Fruit fly (Drosophila melanogaster) whole organism, prepupa: ENCODE data around the gene CG10750.

Source experiments
- CG10631 ChIP-seq: fragments of 200-800 bp; sonication (Bioruptor generic); optimal IDR thresholded peaks from 2 replicates; lab custom pipeline; 2016; ENCODE audit warnings: missing biosample characterization, missing genetic modification characterization
- CG11294 ChIP-seq: fragments of 200-800 bp; sonication (Bioruptor generic); IDR thresholded peaks from 2 replicates; pipeline ENCODE4 v1.3.6; 2022; ENCODE audit warnings: missing biosample characterization, missing genetic modification characterization
- CG11762 ChIP-seq: fragments of 200-800 bp; sonication (Bioruptor generic); optimal IDR thresholded peaks from 3 replicates; lab custom pipeline; 2016; ENCODE audit warnings: missing biosample characterization, missing genetic modification characterization; ENCODE audit not compliant: insufficient read depth
- CG11902 ChIP-seq: fragments of 200-800 bp; sonication (Bioruptor generic); optimal IDR thresholded peaks from 3 replicates; lab custom pipeline; 2016; ENCODE audit warnings: missing biosample characterization, missing genetic modification characterization
- CG15336 ChIP-seq: fragments of 200-800 bp; sonication (Bioruptor generic); IDR thresholded peaks from 2 replicates; pipeline ENCODE4 v1.3.6; 2022; ENCODE audit warnings: missing biosample characterization, missing genetic modification characterization
- CG1621 ChIP-seq: fragments of 200-800 bp; sonication (Bioruptor generic); optimal IDR thresholded peaks from 3 replicates; lab custom pipeline; 2018; ENCODE audit warnings: missing biosample characterization, mild to moderate bottlenecking, missing genetic modification characterization
- CG3032 ChIP-seq: fragments of 200-800 bp; optimal IDR thresholded peaks from 2 replicates; lab custom pipeline; 2019; ENCODE audit warnings: missing biosample characterization, mild to moderate bottlenecking, missing genetic modification characterization, moderate library complexity
- CG32006 ChIP-seq: fragments of 200-800 bp; sonication (Bioruptor generic); optimal IDR thresholded peaks from 3 replicates; lab custom pipeline; 2017; ENCODE audit warnings: missing biosample characterization, mild to moderate bottlenecking, missing genetic modification characterization
- CG34406 ChIP-seq: fragments of 200-800 bp; sonication (Bioruptor generic); optimal IDR thresholded peaks from 3 replicates; lab custom pipeline; 2016; ENCODE audit warnings: missing biosample characterization, missing genetic modification characterization
- CG3919 ChIP-seq: fragments of 200-800 bp; sonication (Bioruptor generic); optimal IDR thresholded peaks from 3 replicates; lab custom pipeline; 2016; ENCODE audit warnings: missing biosample characterization, missing genetic modification characterization
- CG4318 ChIP-seq: fragments of 200-800 bp; sonication (Bioruptor generic); optimal IDR thresholded peaks from 3 replicates; lab custom pipeline; 2017; ENCODE audit warnings: missing biosample characterization, mild to moderate bottlenecking, missing genetic modification characterization
- CG6163 ChIP-seq: fragments of 200-800 bp; sonication (Bioruptor generic); IDR thresholded peaks from 3 replicates; pipeline ENCODE4 v1.3.6; 2022; ENCODE audit warnings: missing biosample characterization, missing genetic modification characterization
- CG6276 ChIP-seq: fragments of 200-800 bp; sonication (Bioruptor generic); optimal IDR thresholded peaks from 2 replicates; lab custom pipeline; 2017; ENCODE audit warnings: missing biosample characterization, mild to moderate bottlenecking, missing genetic modification characterization
- CG6792 ChIP-seq: fragments of 200-800 bp; sonication (Bioruptor generic); optimal IDR thresholded peaks from 3 replicates; lab custom pipeline; 2016; ENCODE audit warnings: missing biosample characterization, missing genetic modification characterization
- CG6808 ChIP-seq: fragments of 200-800 bp; sonication (Bioruptor generic); optimal IDR thresholded peaks from 3 replicates; lab custom pipeline; 2017; ENCODE audit warnings: missing biosample characterization, missing genetic modification characterization, mild to moderate bottlenecking, moderate library complexity, missing genetic modification reagents
- CG6854 ChIP-seq: fragments of 200-800 bp; sonication (Bioruptor generic); optimal IDR thresholded peaks from 2 replicates; lab custom pipeline; 2017; ENCODE audit warnings: missing biosample characterization, mild to moderate bottlenecking, missing genetic modification characterization
- CG7368 ChIP-seq: fragments of 200-800 bp; sonication (Bioruptor generic); optimal IDR thresholded peaks from 3 replicates; lab custom pipeline; 2016; ENCODE audit warnings: missing biosample characterization, missing genetic modification characterization
- CG8119 ChIP-seq: fragments of 200-800 bp; sonication (Bioruptor generic); IDR thresholded peaks from 3 replicates; pipeline ENCODE4 v1.3.6; 2022; ENCODE audit warnings: missing biosample characterization, missing genetic modification characterization
- CG8319 ChIP-seq: fragments of 200-800 bp; sonication (Bioruptor generic); optimal IDR thresholded peaks from 3 replicates; lab custom pipeline; 2016; ENCODE audit warnings: missing biosample characterization, missing genetic modification characterization
- CG8632 ChIP-seq: fragments of 200-800 bp; sonication (Bioruptor generic); optimal IDR thresholded peaks from 3 replicates; lab custom pipeline; 2016; ENCODE audit warnings: missing biosample characterization, missing genetic modification characterization
- CG9139 ChIP-seq: fragments of 200-800 bp; sonication (Bioruptor generic); optimal IDR thresholded peaks from 3 replicates; lab custom pipeline; 2017; ENCODE audit warnings: missing biosample characterization, mild to moderate bottlenecking, missing genetic modification characterization
- Eip75B ChIP-seq: fragments of 200-800 bp; sonication (Bioruptor generic); optimal IDR thresholded peaks from 3 replicates; lab custom pipeline; 2016; ENCODE audit warnings: missing biosample characterization, missing genetic modification characterization
- Eip78C ChIP-seq: fragments of 200-800 bp; sonication (Bioruptor generic); peaks from one replicate; lab custom pipeline; 2016; ENCODE audit warnings: missing biosample characterization, missing genetic modification characterization
- Eip93F ChIP-seq: fragments of 200-800 bp; sonication (Bioruptor generic); optimal IDR thresholded peaks from 2 replicates; lab custom pipeline; 2016; ENCODE audit warnings: missing biosample characterization, mild to moderate bottlenecking, missing genetic modification characterization
- Ets21C ChIP-seq: fragments of 200-800 bp; sonication (Bioruptor generic); optimal IDR thresholded peaks from 3 replicates; lab custom pipeline; 2016; ENCODE audit warnings: missing biosample characterization, missing genetic modification characterization
- Ets96B ChIP-seq: fragments of 200-800 bp; optimal IDR thresholded peaks from 2 replicates; lab custom pipeline; 2019; ENCODE audit warnings: missing biosample characterization, mild to moderate bottlenecking, missing genetic modification characterization, moderate library complexity
- Gug ChIP-seq: fragments of 200-800 bp; sonication (Bioruptor generic); IDR thresholded peaks from 2 replicates; pipeline ENCODE4 v1.3.6; 2022; ENCODE audit warnings: missing biosample characterization, missing genetic modification characterization
- Hr38 ChIP-seq: sonication (Bioruptor generic); optimal IDR thresholded peaks from 2 replicates; lab custom pipeline; 2016; ENCODE audit warnings: missing biosample characterization, missing genetic modification characterization
- Hr39 ChIP-seq: fragments of 200-800 bp; sonication (Bioruptor generic); optimal IDR thresholded peaks from 2 replicates; lab custom pipeline; 2016; ENCODE audit warnings: missing biosample characterization, missing genetic modification characterization
- Hr4 ChIP-seq: fragments of 200-800 bp; sonication (Bioruptor generic); optimal IDR thresholded peaks from 3 replicates; lab custom pipeline; 2016; ENCODE audit warnings: missing biosample characterization, missing genetic modification characterization
- Lpt ChIP-seq: fragments of 200-800 bp; sonication (Bioruptor generic); optimal IDR thresholded peaks from 3 replicates; lab custom pipeline; 2016; ENCODE audit warnings: missing biosample characterization, missing genetic modification characterization
- Met ChIP-seq: fragments of 200-800 bp; sonication (Bioruptor generic); optimal IDR thresholded peaks from 3 replicates; lab custom pipeline; 2016; ENCODE audit warnings: missing biosample characterization, missing genetic modification characterization
- OdsH ChIP-seq: fragments of 200-800 bp; sonication (Bioruptor generic); optimal IDR thresholded peaks from 3 replicates; lab custom pipeline; 2016; ENCODE audit warnings: missing biosample characterization, missing genetic modification characterization
- Smox ChIP-seq: fragments of 200-800 bp; sonication (Bioruptor generic); optimal IDR thresholded peaks from 3 replicates; lab custom pipeline; 2016; ENCODE audit warnings: missing biosample characterization, missing genetic modification characterization
- Sox102F ChIP-seq: fragments of 200-800 bp; sonication (Bioruptor generic); optimal IDR thresholded peaks from 2 replicates; lab custom pipeline; 2016; ENCODE audit warnings: missing biosample characterization, mild to moderate bottlenecking, missing genetic modification characterization
- Sox14 ChIP-seq: fragments of 200-800 bp; sonication (Bioruptor generic); optimal IDR thresholded peaks from 3 replicates; lab custom pipeline; 2016; ENCODE audit warnings: missing biosample characterization, missing genetic modification characterization
- Sox15 ChIP-seq: fragments of 200-800 bp; sonication (Bioruptor generic); optimal IDR thresholded peaks from 3 replicates; lab custom pipeline; 2016; ENCODE audit warnings: missing biosample characterization, missing genetic modification characterization
- achi ChIP-seq: fragments of 200-800 bp; sonication (Bioruptor generic); optimal IDR thresholded peaks from 3 replicates; lab custom pipeline; 2016; ENCODE audit warnings: missing biosample characterization, missing genetic modification characterization
- acj6 ChIP-seq: fragments of 200-800 bp; sonication (Bioruptor generic); optimal IDR thresholded peaks from 3 replicates; lab custom pipeline; 2016; ENCODE audit warnings: missing biosample characterization, missing genetic modification characterization
- dac ChIP-seq: fragments of 200-800 bp; sonication (Bioruptor generic); optimal IDR thresholded peaks from 2 replicates; lab custom pipeline; 2017; ENCODE audit warnings: missing biosample characterization, mild to moderate bottlenecking, missing genetic modification characterization
- dsx ChIP-seq: fragments of 200-800 bp; optimal IDR thresholded peaks from 3 replicates; lab custom pipeline; 2019; ENCODE audit warnings: missing biosample characterization, mild to moderate bottlenecking, missing genetic modification characterization, moderate library complexity; ENCODE audit not compliant: poor library complexity, severe bottlenecking
- eg ChIP-seq: fragments of 200-800 bp; sonication (Bioruptor generic); IDR thresholded peaks from 3 replicates; pipeline ENCODE4 v1.3.6; 2022; ENCODE audit warnings: missing biosample characterization, missing genetic modification characterization
- esn ChIP-seq: fragments of 200-800 bp; sonication (Bioruptor generic); optimal IDR thresholded peaks from 2 replicates; lab custom pipeline; 2016; ENCODE audit warnings: missing biosample characterization, mild to moderate bottlenecking, missing genetic modification characterization, moderate library complexity
- fd59A ChIP-seq: fragments of 200-800 bp; sonication (Bioruptor generic); optimal IDR thresholded peaks from 2 replicates; lab custom pipeline; 2017; ENCODE audit warnings: missing biosample characterization, mild to moderate bottlenecking, missing genetic modification characterization, missing genetic modification reagents
- fd85E ChIP-seq: fragments of 200-800 bp; sonication (Bioruptor generic); optimal IDR thresholded peaks from 3 replicates; lab custom pipeline; 2016; ENCODE audit warnings: missing biosample characterization, missing genetic modification characterization
- fkh ChIP-seq: fragments of 200-800 bp; sonication (Bioruptor generic); optimal IDR thresholded peaks from 3 replicates; lab custom pipeline; 2017; ENCODE audit warnings: missing biosample characterization, mild to moderate bottlenecking, missing genetic modification characterization, moderate library complexity
- lz ChIP-seq: fragments of 200-800 bp; sonication (Bioruptor generic); optimal IDR thresholded peaks from 3 replicates; lab custom pipeline; 2016; ENCODE audit warnings: missing biosample characterization, missing genetic modification characterization
- net ChIP-seq: fragments of 200-800 bp; sonication (Bioruptor generic); optimal IDR thresholded peaks from 3 replicates; lab custom pipeline; 2016; ENCODE audit warnings: missing biosample characterization, missing genetic modification characterization
- pdm3 ChIP-seq: fragments of 200-800 bp; sonication (Bioruptor generic); optimal IDR thresholded peaks from 3 replicates; lab custom pipeline; 2016; ENCODE audit warnings: missing biosample characterization, missing genetic modification characterization
- spab ChIP-seq: fragments of 200-800 bp; sonication (Bioruptor generic); optimal IDR thresholded peaks from 2 replicates; lab custom pipeline; 2017; ENCODE audit warnings: missing biosample characterization, mild to moderate bottlenecking, missing genetic modification characterization, missing genetic modification reagents
- ss ChIP-seq, 2 experiments: fragments of 200-800 bp; sonication (Bioruptor generic); optimal IDR thresholded peaks; 2 replicates in 1 of 2; 3 replicates in 1 of 2; lab custom pipeline; 2017 to 2018; ENCODE audit warnings: mild to moderate bottlenecking in 2 of 2, missing biosample characterization in 2 of 2, missing genetic modification characterization in 2 of 2, moderate library complexity in 1 of 2
- svp ChIP-seq: fragments of 200-800 bp; sonication (Bioruptor generic); peaks from one replicate; lab custom pipeline; 2016; ENCODE audit warnings: missing biosample characterization, missing genetic modification characterization
- topi ChIP-seq: fragments of 200-800 bp; sonication (Bioruptor generic); optimal IDR thresholded peaks from 3 replicates; lab custom pipeline; 2016; ENCODE audit warnings: missing biosample characterization, missing genetic modification characterization
- vri ChIP-seq: fragments of 200-800 bp; sonication (Bioruptor generic); optimal IDR thresholded peaks from 3 replicates; lab custom pipeline; 2016; ENCODE audit warnings: missing biosample characterization, mild to moderate bottlenecking, missing genetic modification characterization

The CG10750 gene

dm6 chr2L:19307641-19308040 lies 7.6 kb downstream of the CG10750 start:
- TF ChIP-seq Hr39 (GFP tag; lab: Kevin White, UChicago): no peak
- no peak for TF ChIP-seq CG6792 (GFP tag; lab: Kevin White, UChicago)
- TF ChIP-seq CG32006: peak; percentile 94
- TF ChIP-seq CG11294 (GFP tag; lab: Robert Waterston, UW): no peak; the same call in 1 of the 2 replicates
- TF ChIP-seq CG6854 (GFP tag; lab: Kevin White, UChicago): no peak
- TF ChIP-seq Ets96B (tag; lab: Kevin White, UChicago): no peak
- TF ChIP-seq Eip75B (GFP tag; lab: Kevin White, UChicago): no peak
- TF ChIP-seq Eip93F (GFP tag; lab: Kevin White, UChicago): no peak
- TF ChIP-seq vri: no peak
- no peak for TF ChIP-seq CG6808 (GFP tag; lab: Kevin White, UChicago)
- peak; percentile 70 for TF ChIP-seq Lpt
- TF ChIP-seq Ets21C (GFP tag; lab: Kevin White, UChicago): no peak
- TF ChIP-seq CG3032 (tag; lab: Kevin White, UChicago): no peak
- TF ChIP-seq Sox15: no peak
- peak; percentile 28 for TF ChIP-seq svp
- TF ChIP-seq eg (GFP tag; lab: Robert Waterston, UW): peak; percentile 88
- TF ChIP-seq lz (GFP tag; lab: Kevin White, UChicago): no peak
- peak; percentile 1 for TF ChIP-seq acj6 (GFP tag; lab: Kevin White, UChicago)
- no peak for TF ChIP-seq ss (GFP tag; optimal IDR thresholded peaks at IDR 0.05; lab: Kevin White, UChicago)
- TF ChIP-seq CG8632 (GFP tag; lab: Kevin White, UChicago): no peak
- no peak for TF ChIP-seq CG10631 (GFP tag; lab: Kevin White, UChicago)
- TF ChIP-seq topi (GFP tag; lab: Kevin White, UChicago): no peak
- TF ChIP-seq net: peak; percentile 27
- TF ChIP-seq spab (GFP tag; lab: Kevin White, UChicago): no peak
- no peak for TF ChIP-seq fkh (GFP tag; lab: Kevin White, UChicago)
- peak; percentile 92 for TF ChIP-seq Hr4 (GFP tag; lab: Kevin White, UChicago)
- peak; percentile 30 for TF ChIP-seq OdsH (GFP tag; lab: Kevin White, UChicago)
- TF ChIP-seq CG8319 (GFP tag; lab: Kevin White, UChicago): no peak
- TF ChIP-seq Hr38 (GFP tag; lab: Kevin White, UChicago): no peak
- no peak for TF ChIP-seq fd85E
- TF ChIP-seq CG34406 (GFP tag; lab: Kevin White, UChicago): no peak
- no peak for TF ChIP-seq dsx
- peak; percentile 14 for TF ChIP-seq achi (GFP tag; lab: Kevin White, UChicago)
- peak; percentile 56 for TF ChIP-seq Gug
- TF ChIP-seq CG3919 (GFP tag; lab: Kevin White, UChicago): peak; percentile 15
- TF ChIP-seq CG1621 (tag; lab: Kevin White, UChicago): no peak
- peak; percentile 18 for TF ChIP-seq pdm3
- TF ChIP-seq CG6163 (GFP tag; lab: Robert Waterston, UW): peak; percentile 68
- TF ChIP-seq Eip78C (GFP tag; lab: Kevin White, UChicago): peak; percentile 70
- TF ChIP-seq Smox (GFP tag; lab: Kevin White, UChicago): no peak
- peak; percentile 89 for TF ChIP-seq CG8119 (GFP tag; lab: Robert Waterston, UW)
- TF ChIP-seq dac: peak; percentile 83
- no peak for TF ChIP-seq esn (GFP tag; lab: Kevin White, UChicago)
- TF ChIP-seq fd59A (GFP tag; lab: Kevin White, UChicago): no peak
- TF ChIP-seq Sox102F: no peak
- peak; percentile 86 for TF ChIP-seq CG15336
- TF ChIP-seq CG4318: peak; percentile 84
- TF ChIP-seq CG6276 (GFP tag; lab: Kevin White, UChicago): peak; percentile 66
- TF ChIP-seq Met: no peak
- TF ChIP-seq CG7368 (GFP tag; lab: Kevin White, UChicago): no peak
- TF ChIP-seq CG9139 (GFP tag; lab: Kevin White, UChicago): no peak
- no peak for TF ChIP-seq CG11902
- no peak for TF ChIP-seq CG11762
- TF ChIP-seq Sox14 (GFP tag; lab: Kevin White, UChicago): no peak
